Worm (Caenorhabditis elegans): ENCODE results near the gene str-190.

DNA sequence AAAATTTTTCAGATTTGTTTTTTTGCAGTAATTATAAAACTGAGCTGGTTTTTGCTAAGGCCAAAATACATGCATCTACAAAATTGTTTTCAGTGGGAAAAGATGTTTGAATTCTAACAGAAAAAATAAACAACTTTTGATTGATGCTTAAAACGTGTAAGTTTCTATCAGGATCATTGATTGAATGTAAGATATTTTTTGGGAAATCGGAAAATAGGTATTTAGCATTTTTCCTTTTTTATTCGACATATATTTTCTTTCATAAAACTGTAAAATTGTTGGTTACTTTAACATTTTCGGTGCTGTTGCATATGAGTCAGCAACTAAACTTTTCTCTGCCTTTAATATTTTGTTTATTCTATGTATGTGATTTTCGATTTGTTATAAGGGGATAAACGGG, 46.1 kb upstream of the str-190 start, which contains the start of gene C54F6.20:
- TF ChIP-seq him-1 (tag; optimal IDR thresholded peaks at IDR 0.05), result no peak
- no peak for TF ChIP-seq W03F9.2 (tag; optimal IDR thresholded peaks at IDR 0.05)

Data from whole organism, L4/young adult.